Fruit fly (Drosophila melanogaster): ENCODE measurements around the gene CtsB.

DNA sequence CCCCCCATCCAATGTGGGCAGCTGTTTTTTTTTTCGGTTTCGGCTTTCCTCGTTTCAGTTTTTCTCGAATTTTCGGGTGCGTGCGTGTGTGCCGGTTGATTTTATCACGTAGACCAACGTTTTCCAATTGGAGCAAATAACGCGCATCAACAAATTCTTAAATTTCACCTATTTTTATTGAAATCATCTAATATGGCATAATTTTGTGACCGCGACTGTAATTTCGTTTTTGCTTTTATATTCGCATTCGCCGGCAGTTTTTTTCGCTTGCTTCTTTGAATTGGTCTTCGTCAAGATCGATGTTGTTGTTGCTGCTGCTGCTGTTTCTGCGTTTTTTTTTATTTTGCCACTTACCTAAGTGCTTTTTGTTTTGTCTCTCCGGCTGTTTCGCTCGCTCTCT, 27.5 kb downstream of the CtsB start:
- TF ChIP-seq Abd-B (GFP tag; optimal IDR thresholded peaks at IDR 0.05) (no peak), GATAd (GFP tag; optimal IDR thresholded peaks at IDR 0.05) (no peak), psq (GFP tag; optimal IDR thresholded peaks at IDR 0.05) (peak; percentile 95), brk (GFP tag; optimal IDR thresholded peaks at IDR 0.05) (no peak), Myc (optimal IDR thresholded peaks at IDR 0.05) (no peak), fru (GFP tag; optimal IDR thresholded peaks at IDR 0.05) (peak; percentile 38), pan (optimal IDR thresholded peaks at IDR 0.05) (no peak), sv (GFP tag; optimal IDR thresholded peaks at IDR 0.05) (no peak), foxo (GFP tag; optimal IDR thresholded peaks at IDR 0.05) (peak in 1 of 2 experiments; percentile 64), rgr (GFP tag; optimal IDR thresholded peaks at IDR 0.05) (peak; percentile 55), N (GFP tag; optimal IDR thresholded peaks at IDR 0.05) (no peak), ey (GFP tag; optimal IDR thresholded peaks at IDR 0.05) (peak; percentile 46), HLH106 (tag; optimal IDR thresholded peaks at IDR 0.05) (no peak), CG32264 (GFP tag; optimal IDR thresholded peaks at IDR 0.05) (peak; percentile 3)

All from whole organism, wandering third instar larva.